Worm (Caenorhabditis elegans): ENCODE data around the gene rps-24.
A peak's percentile ranks its signal among the peaks of the same experiment; 100 is the strongest.

Gene rps-24

DNA sequence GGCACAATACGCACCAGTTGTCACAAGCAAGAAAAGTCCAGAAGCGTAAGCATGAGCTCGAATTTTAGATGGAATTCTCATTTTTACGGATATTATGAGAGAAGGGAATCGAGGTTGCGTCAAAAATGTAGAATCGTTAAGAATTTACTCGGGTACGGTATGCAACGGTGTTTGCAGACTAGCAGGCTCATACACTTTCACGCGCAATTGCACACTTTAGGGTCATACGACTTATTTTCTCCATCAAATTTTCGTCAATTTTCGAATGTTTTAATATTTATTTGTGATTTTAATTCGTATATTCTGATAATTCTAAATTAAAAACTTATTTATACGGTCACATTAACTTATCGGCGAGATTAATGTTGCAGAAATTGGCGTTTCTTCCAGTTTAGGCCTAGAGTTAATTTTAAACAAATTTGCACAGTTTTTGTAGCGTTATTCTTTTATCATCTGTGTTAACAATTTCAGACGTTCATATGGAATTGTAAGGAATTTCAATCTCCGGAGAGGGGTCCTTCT lies 7.8 kb downstream of the rps-24 start, which contains the start of the genes T07A9.15 and nog-1 (continued):
- TF ChIP-seq lin-13 (GFP tag; optimal IDR thresholded peaks at IDR 0.05) = no peak
- no peak for TF ChIP-seq Y48G9A.11 (GFP tag; IDR thresholded peaks at IDR 0.05)
- no peak for TF ChIP-seq sdz-12 (GFP tag; optimal IDR thresholded peaks at IDR 0.05)
- TF ChIP-seq spr-1 (tag; optimal IDR thresholded peaks at IDR 0.05) = no peak
- peak; percentile 65 for TF ChIP-seq lin-38 (GFP tag; IDR thresholded peaks at IDR 0.05)
- TF ChIP-seq pqm-1 (tag; optimal IDR thresholded peaks at IDR 0.05) = no peak
- TF ChIP-seq dve-1 (tag; optimal IDR thresholded peaks at IDR 0.05; ENCODE audit: insufficient read depth) = peak; percentile 33
- TF ChIP-seq ZK546.5 (tag; optimal IDR thresholded peaks at IDR 0.05) = no peak
- TF ChIP-seq nhr-76 (tag; optimal IDR thresholded peaks at IDR 0.05) = no peak
- peak; percentile 27 for TF ChIP-seq nhr-11 (tag; optimal IDR thresholded peaks at IDR 0.05)
- no peak for TF ChIP-seq lin-29 (GFP tag; IDR thresholded peaks at IDR 0.05)
- 0 out of 2 replicates have a peak, but pooled peaks have one; percentile 19 for TF ChIP-seq arid-1 (GFP tag; conservative IDR thresholded peaks at IDR 0.05)
- TF ChIP-seq gei-8 (GFP tag; optimal IDR thresholded peaks at IDR 0.05) = no peak
- no peak for TF ChIP-seq unc-130 (GFP tag; optimal IDR thresholded peaks at IDR 0.05)
- TF ChIP-seq pha-4 (GFP tag; IDR thresholded peaks at IDR 0.05) = 0 out of 2 replicates have a peak, but pooled peaks have one; percentile 28
- peak; percentile 33 for TF ChIP-seq pha-4 (tag; optimal IDR thresholded peaks at IDR 0.05)
- peak; percentile 92 for TF ChIP-seq hlh-30 (tag; optimal IDR thresholded peaks at IDR 0.05; ENCODE audit: insufficient read depth)
- TF ChIP-seq F37D6.2 (tag; optimal IDR thresholded peaks at IDR 0.05) = no peak
- no peak for TF ChIP-seq dmd-8 (GFP tag; IDR thresholded peaks at IDR 0.05)
- no peak for TF ChIP-seq T26A8.4 (GFP tag; IDR thresholded peaks at IDR 0.05)
- peak; percentile 27 for TF ChIP-seq hlh-11 (tag; optimal IDR thresholded peaks at IDR 0.05)
- TF ChIP-seq attf-4 (tag; optimal IDR thresholded peaks at IDR 0.05) = no peak
- peak; percentile 40 for TF ChIP-seq nhr-25 (tag; optimal IDR thresholded peaks at IDR 0.05; ENCODE audit: borderline replicate concordance, insufficient read depth)
- TF ChIP-seq cey-2 (tag; optimal IDR thresholded peaks at IDR 0.05; ENCODE audit: borderline replicate concordance, insufficient read depth) = no peak
- no peak for TF ChIP-seq snpc-4 (tag; optimal IDR thresholded peaks at IDR 0.05)
- no peak for TF ChIP-seq ceh-44 (GFP tag; IDR thresholded peaks at IDR 0.05)
- TF ChIP-seq nhr-10 (tag; optimal IDR thresholded peaks at IDR 0.05) = no peak

DNA sequence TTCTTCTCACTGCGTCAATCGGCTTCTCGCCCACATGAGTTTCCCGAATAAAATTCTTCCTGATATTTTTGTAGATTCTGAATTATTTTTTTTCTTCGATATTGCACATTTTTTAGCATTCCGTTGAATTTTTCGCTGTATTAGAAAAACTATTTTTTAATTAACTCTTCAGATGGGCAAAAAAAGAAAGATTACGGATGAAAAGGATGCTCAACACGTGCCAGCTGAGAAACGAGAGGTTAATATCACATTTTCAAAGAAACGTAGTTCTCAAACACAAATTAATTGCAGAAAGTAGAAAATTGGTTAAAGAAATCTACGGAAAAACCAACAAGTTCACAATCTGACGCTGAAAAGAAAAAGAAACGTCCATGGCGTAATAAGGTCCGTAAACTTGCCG lies 10.7 kb downstream of the rps-24 start, which contains the start of gene rrp-8:
Gene rrp-8 (plus strand): TSS at position 173 of the 400 bp plus-strand sequence.
- TF ChIP-seq lin-15B (tag; optimal IDR thresholded peaks at IDR 0.05) (peak; percentile 5), ztf-11 (tag; optimal IDR thresholded peaks at IDR 0.05) (no peak), zfp-3 (GFP tag; conservative IDR thresholded peaks at IDR 0.05) (0 out of 2 replicates have a peak, but pooled peaks have one; percentile 36), aha-1 (tag) (peak; percentile 69), lir-3 (tag; optimal IDR thresholded peaks at IDR 0.05) (no peak), madf-5 (GFP tag; IDR thresholded peaks at IDR 0.05) (0 out of 4 replicates have a peak, but pooled peaks of 1 of the 2 experiments have one; percentile 30), pha-4 (GFP tag; IDR thresholded peaks at IDR 0.05) (peak; percentile 37; the same call in 1 of the 2 replicates), pha-4 (tag; optimal IDR thresholded peaks at IDR 0.05) (no peak), lsy-2 (tag; optimal IDR thresholded peaks at IDR 0.05) (peak in 1 of 2 experiments; percentile 43), F44E2.7 (GFP tag; IDR thresholded peaks at IDR 0.05) (no peak), ZK337.2 (GFP tag; IDR thresholded peaks at IDR 0.05) (no peak), egl-43 (GFP tag; IDR thresholded peaks at IDR 0.05) (no peak), nhr-42 (GFP tag; IDR thresholded peaks at IDR 0.05) (0 out of 2 replicates have a peak, but pooled peaks have one; percentile 43), ama-1 (optimal IDR thresholded peaks at IDR 0.05) (peak; percentile 1), unc-39 (tag; optimal IDR thresholded peaks at IDR 0.05) (no peak), D1046.2 (GFP tag; IDR thresholded peaks at IDR 0.05) (no peak), nhr-25 (tag; optimal IDR thresholded peaks at IDR 0.05; ENCODE audit: borderline replicate concordance, insufficient read depth) (no peak), arid-1 (GFP tag; conservative IDR thresholded peaks at IDR 0.05) (peak; percentile 25; the same call in 1 of the 2 replicates), lin-38 (GFP tag; IDR thresholded peaks at IDR 0.05) (peak; percentile 49), pqm-1 (tag; optimal IDR thresholded peaks at IDR 0.05) (no peak), ceh-62 (tag; optimal IDR thresholded peaks at IDR 0.05) (no peak)
